Worm (Caenorhabditis elegans) whole organism, L3 larva: ENCODE results near the gene F42G10.1.

ENCODE experiments used
- R02D3.7 ChIP-seq: fragments of 150-350 bp; optimal IDR thresholded peaks from 2 replicates; lab custom pipeline; 2014; ENCODE audit warnings: missing biosample characterization, missing genetic modification characterization
- ceh-28 ChIP-seq: fragments of 150-350 bp; optimal IDR thresholded peaks from 2 replicates; lab custom pipeline; 2014; ENCODE audit warnings: missing biosample characterization, missing genetic modification reagents, missing genetic modification characterization
- elt-2 ChIP-seq: sonication (generic microtip); optimal IDR thresholded peaks from 2 replicates; lab custom pipeline; 2016; ENCODE audit warnings: missing genetic modification reagents, mild to moderate bottlenecking, missing genetic modification characterization, missing compliant biosample characterization
- fkh-10 ChIP-seq: sonication (generic microtip); optimal IDR thresholded peaks from 2 replicates; lab custom pipeline; 2017; ENCODE audit warnings: missing biosample characterization, missing genetic modification reagents, missing genetic modification characterization
- jun-1 ChIP-seq: fragments of 150-350 bp; optimal IDR thresholded peaks from 2 replicates; lab custom pipeline; 2014; ENCODE audit warnings: missing biosample characterization, missing genetic modification reagents, missing genetic modification characterization
- lin-15B ChIP-seq: fragments of 150-350 bp; optimal IDR thresholded peaks from 2 replicates; lab custom pipeline; 2014; ENCODE audit warnings: missing biosample characterization, missing genetic modification characterization
- lin-39 ChIP-seq: fragments of 150-350 bp; optimal IDR thresholded peaks from 2 replicates; lab custom pipeline; 2018; ENCODE audit warnings: missing biosample characterization, missing genetic modification reagents, missing genetic modification characterization
- lsy-12 ChIP-seq: sonication (generic microtip); optimal IDR thresholded peaks from 2 replicates; lab custom pipeline; 2016; ENCODE audit warnings: mild to moderate bottlenecking, missing genetic modification characterization, missing compliant biosample characterization
- nhr-67 ChIP-seq: fragments of 150-350 bp; optimal IDR thresholded peaks from 2 replicates; lab custom pipeline; 2014; ENCODE audit warnings: missing biosample characterization, missing genetic modification characterization
- pqm-1 ChIP-seq: fragments of 150-350 bp; optimal IDR thresholded peaks from 2 replicates; lab custom pipeline; 2017; ENCODE audit warnings: missing biosample characterization, missing genetic modification characterization, inconsistent platforms
- sea-2 ChIP-seq: fragments of 150-350 bp; sonication (generic microtip); optimal IDR thresholded peaks from 4 replicates; lab custom pipeline; 2014; ENCODE audit warnings: missing biosample characterization, missing genetic modification reagents, missing genetic modification characterization
- unc-39 ChIP-seq: sonication (generic microtip); optimal IDR thresholded peaks from 4 replicates; lab custom pipeline; 2017; ENCODE audit warnings: missing biosample characterization, missing genetic modification characterization

Gene F42G10.1

DNA sequence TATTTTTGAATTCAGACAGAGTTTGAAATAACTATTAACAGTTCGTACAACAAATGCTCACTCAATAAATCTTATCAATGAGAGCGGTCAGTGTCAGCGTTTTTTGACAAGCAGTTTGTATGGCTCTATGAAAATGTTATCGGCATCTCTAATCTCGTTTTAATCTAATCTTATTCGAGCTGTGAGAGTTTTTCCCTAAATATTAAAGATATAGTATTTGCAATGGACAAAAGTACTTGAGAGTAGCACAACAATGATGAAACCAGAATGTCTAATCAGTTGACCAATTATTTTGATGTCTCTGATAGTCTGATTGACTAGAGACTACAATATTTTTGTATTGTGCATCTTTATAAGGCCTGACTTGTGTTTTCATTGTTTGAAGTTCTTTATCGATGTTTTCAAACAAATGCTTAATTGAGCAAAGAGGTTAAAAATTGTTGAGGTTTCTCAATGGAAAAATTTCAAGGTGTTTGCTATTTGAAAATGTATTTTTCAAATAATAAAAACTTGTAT lies 37.0 kb downstream of the F42G10.1 start, which contains the start of gene F19C6.5:
TSS of gene F19C6.5 (minus strand) at position 51 of the 516 bp plus-strand sequence.
- TF ChIP-seq R02D3.7: no peak
- peak; percentile 70 for TF ChIP-seq pqm-1 (tag; lab: Kevin White, UChicago)
- TF ChIP-seq lsy-12 (tag; lab: Kevin White, UChicago): no peak
- TF ChIP-seq elt-2 (tag; lab: Kevin White, UChicago): peak; percentile 68

DNA sequence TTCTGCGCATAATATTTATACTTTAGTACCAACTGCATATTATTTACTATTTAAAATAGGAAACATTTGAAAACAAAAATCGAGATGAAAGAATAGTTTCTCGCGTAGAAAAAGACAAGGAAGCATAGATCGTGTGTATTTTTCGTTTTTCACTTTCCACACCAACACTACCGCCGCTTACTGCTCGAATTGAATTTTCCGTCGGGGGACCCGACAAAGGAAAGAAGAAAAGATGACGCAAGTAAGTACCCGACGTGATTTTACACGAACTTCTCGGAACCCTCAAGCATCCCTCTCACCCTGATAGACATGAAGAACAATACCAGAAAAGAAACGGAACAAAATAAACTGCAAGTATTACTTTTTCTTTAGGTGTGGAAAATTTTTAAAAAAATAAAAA lies 40.7 kb downstream of the F42G10.1 start:
- TF ChIP-seq fkh-10 (peak; percentile 73), lin-15B (no peak), ceh-28 (tag; lab: Kevin White, UChicago) (no peak), sea-2 (GFP tag; lab: Kevin White, UChicago) (no peak)

DNA sequence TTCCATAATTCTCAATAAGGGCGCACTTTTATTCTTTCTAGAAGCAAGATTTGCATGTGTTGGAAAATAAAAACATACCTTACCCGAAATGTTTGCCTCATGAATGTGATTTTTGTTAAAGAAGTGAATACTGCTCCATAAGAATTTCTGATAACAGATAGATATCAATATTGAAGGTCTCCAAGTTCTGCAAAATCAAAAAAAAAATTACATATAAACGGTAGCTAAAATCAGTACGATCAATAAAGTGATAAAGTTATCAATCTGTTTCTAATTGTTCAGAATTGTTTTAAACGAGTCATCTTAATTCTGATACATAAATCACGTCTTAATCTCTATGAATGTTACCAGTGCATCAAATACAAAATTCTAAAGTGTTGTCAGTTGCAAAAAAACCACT lies 45.8 kb downstream of the F42G10.1 start, which contains the start of gene mgl-1:
TSS of gene mgl-1 (minus strand) at position 101 of the 400 bp plus-strand sequence.
- TF ChIP-seq lin-39 (tag; lab: Kevin White, UChicago): no peak
- TF ChIP-seq unc-39 (tag; lab: Kevin White, UChicago): no peak
- TF ChIP-seq nhr-67 (tag; lab: Kevin White, UChicago): no peak
- no peak for TF ChIP-seq jun-1
